Fruit fly (Drosophila melanogaster) whole organism, embryonic: ENCODE data around the gene CG8349.

Source experiments
- Atf3 ChIP-seq: fragments of 200-800 bp; sonication (Bioruptor generic); optimal IDR thresholded peaks from 3 replicates; lab custom pipeline; 2016; ENCODE audit warnings: missing biosample characterization, missing genetic modification characterization
- BtbVII ChIP-seq: fragments of 200-800 bp; sonication (Bioruptor generic); optimal IDR thresholded peaks from 3 replicates; lab custom pipeline; 2017; ENCODE audit warnings: missing biosample characterization, mild to moderate bottlenecking, missing genetic modification characterization
- CG10565 ChIP-seq: fragments of 200-800 bp; sonication (Bioruptor generic); optimal IDR thresholded peaks from 3 replicates; lab custom pipeline; 2016; ENCODE audit warnings: missing biosample characterization, mild to moderate bottlenecking, missing genetic modification characterization
- CG11085 ChIP-seq: fragments of 200-800 bp; sonication (Bioruptor generic); IDR thresholded peaks from 2 replicates; pipeline ENCODE4 v1.3.6; 2022; ENCODE audit warnings: missing biosample characterization, missing genetic modification characterization
- CG12942 ChIP-seq: fragments of 200-800 bp; sonication (Bioruptor generic); optimal IDR thresholded peaks from 3 replicates; lab custom pipeline; 2016; ENCODE audit warnings: missing biosample characterization, missing genetic modification characterization
- CG15479 ChIP-seq: fragments of 200-800 bp; sonication (Bioruptor generic); optimal IDR thresholded peaks from 3 replicates; lab custom pipeline; 2019; ENCODE audit warnings: missing biosample characterization, mild to moderate bottlenecking, missing genetic modification characterization, moderate library complexity
- CG34376 ChIP-seq: fragments of 200-800 bp; sonication (Bioruptor generic); optimal IDR thresholded peaks from 2 replicates; lab custom pipeline; 2018; ENCODE audit warnings: missing biosample characterization, mild to moderate bottlenecking, missing genetic modification characterization
- CG4360 ChIP-seq: fragments of 200-800 bp; sonication (Bioruptor generic); IDR thresholded peaks from 2 replicates; pipeline ENCODE4 v1.3.6; 2022; ENCODE audit warnings: missing biosample characterization, missing genetic modification characterization
- CG4404 ChIP-seq: fragments of 200-800 bp; sonication (Bioruptor generic); IDR thresholded peaks from 2 replicates; pipeline ENCODE4 v1.3.6; 2022; ENCODE audit warnings: missing biosample characterization, missing genetic modification characterization
- CG6175 ChIP-seq: fragments of 200-800 bp; sonication (Bioruptor generic); IDR thresholded peaks from 3 replicates; pipeline ENCODE4 v1.3.6; 2022; ENCODE audit warnings: missing biosample characterization, missing genetic modification characterization
- CG8359 ChIP-seq: fragments of 200-800 bp; sonication (Bioruptor generic); optimal IDR thresholded peaks from 2 replicates; lab custom pipeline; 2017; ENCODE audit warnings: missing biosample characterization, mild to moderate bottlenecking, missing genetic modification characterization, borderline replicate concordance
- CG8478 ChIP-seq: fragments of >200 bp; optimal IDR thresholded peaks from 2 replicates; lab custom pipeline; 2018
- CG8944 ChIP-seq: fragments of 200-800 bp; sonication (Bioruptor generic); optimal IDR thresholded peaks from 3 replicates; lab custom pipeline; 2016; ENCODE audit warnings: missing biosample characterization, missing genetic modification characterization
- CG9609 ChIP-seq: fragments of 200-800 bp; sonication (Bioruptor generic); optimal IDR thresholded peaks from 3 replicates; lab custom pipeline; 2016; ENCODE audit warnings: missing biosample characterization, missing genetic modification characterization
- Doc3 ChIP-seq: fragments of 200-800 bp; sonication (Bioruptor generic); IDR thresholded peaks from 3 replicates; pipeline ENCODE4 v1.3.6; 2022; ENCODE audit warnings: missing biosample characterization, missing genetic modification characterization; ENCODE audit not compliant: partially characterized antibody
- GATAe ChIP-seq: fragments of 200-800 bp; sonication (Bioruptor generic); conservative IDR thresholded peaks from 2 replicates; pipeline ENCODE4 v1.3.6; 2022; ENCODE audit warnings: missing biosample characterization, missing genetic modification characterization
- H15 ChIP-seq: fragments of 200-800 bp; sonication (Bioruptor generic); IDR thresholded peaks from 3 replicates; pipeline ENCODE4 v1.3.6; 2022; ENCODE audit warnings: missing biosample characterization, missing genetic modification characterization
- Hey ChIP-seq: fragments of 200-800 bp; sonication (Bioruptor generic); optimal IDR thresholded peaks from 3 replicates; lab custom pipeline; 2018; ENCODE audit warnings: missing biosample characterization, mild to moderate bottlenecking, missing genetic modification characterization
- Lpt ChIP-seq: fragments of >200 bp; optimal IDR thresholded peaks from 2 replicates; lab custom pipeline; 2018; ENCODE audit warnings: missing biosample characterization, missing genetic modification characterization
- Med ChIP-seq: fragments of 200-800 bp; sonication (Bioruptor generic); peaks from one replicate; lab custom pipeline; 2016; ENCODE audit warnings: missing biosample characterization, missing genetic modification characterization, mild to moderate bottlenecking, inconsistent platforms, moderate library complexity
- Nf-YA ChIP-seq: fragments of 200-800 bp; sonication (Bioruptor generic); IDR thresholded peaks from 2 replicates; pipeline ENCODE4 v1.3.6; 2022; ENCODE audit warnings: missing biosample characterization, missing genetic modification characterization
- Ptx1 ChIP-seq: fragments of 200-800 bp; sonication (Bioruptor generic); IDR thresholded peaks from 2 replicates; pipeline ENCODE4 v1.3.6; 2022; ENCODE audit warnings: missing biosample characterization, missing genetic modification characterization
- amos ChIP-seq: fragments of 200-800 bp; sonication (Bioruptor generic); IDR thresholded peaks from 2 replicates; pipeline ENCODE4 v1.3.6; 2022; ENCODE audit warnings: missing biosample characterization, missing genetic modification characterization; ENCODE audit not compliant: partially characterized antibody
- caup ChIP-seq: fragments of 200-800 bp; sonication (Bioruptor generic); optimal IDR thresholded peaks from 3 replicates; lab custom pipeline; 2017; ENCODE audit warnings: missing biosample characterization, mild to moderate bottlenecking, missing genetic modification characterization, moderate library complexity; ENCODE audit not compliant: severe bottlenecking
- corto ChIP-seq: fragments of 200-800 bp; sonication (Bioruptor generic); optimal IDR thresholded peaks from 2 replicates; lab custom pipeline; 2016; ENCODE audit warnings: missing biosample characterization, mild to moderate bottlenecking, missing genetic modification characterization, moderate library complexity
- eve ChIP-seq, 2 experiments: fragments of >200 bp; optimal IDR thresholded peaks; 2 replicates each; lab custom pipeline; 2017; ENCODE audit warnings: missing biosample characterization in 2 of 2, missing genetic modification characterization in 2 of 2
- eyg ChIP-seq: fragments of 200-800 bp; sonication (Bioruptor generic); optimal IDR thresholded peaks from 3 replicates; lab custom pipeline; 2016; ENCODE audit warnings: missing biosample characterization, missing genetic modification characterization
- grau ChIP-seq: fragments of 200-800 bp; optimal IDR thresholded peaks from 3 replicates; lab custom pipeline; 2019; ENCODE audit warnings: missing biosample characterization, mild to moderate bottlenecking, missing genetic modification characterization, moderate library complexity
- grn ChIP-seq: fragments of 200-800 bp; sonication (Bioruptor generic); optimal IDR thresholded peaks from 3 replicates; lab custom pipeline; 2017; ENCODE audit warnings: missing biosample characterization, missing genetic modification characterization
- gsb-n ChIP-seq: fragments of 200-800 bp; sonication (Bioruptor generic); optimal IDR thresholded peaks from 3 replicates; lab custom pipeline; 2018; ENCODE audit warnings: missing biosample characterization, mild to moderate bottlenecking, missing genetic modification characterization
- hb ChIP-seq: fragments of 200-800 bp; sonication (Bioruptor generic); IDR thresholded peaks from 3 replicates; pipeline ENCODE4 v1.3.6; 2022; ENCODE audit warnings: missing biosample characterization, missing genetic modification characterization; ENCODE audit not compliant: partially characterized antibody
- her ChIP-seq: fragments of 200-800 bp; sonication (Bioruptor generic); optimal IDR thresholded peaks from 2 replicates; lab custom pipeline; 2016; ENCODE audit warnings: missing biosample characterization, missing genetic modification characterization
- jumu ChIP-seq: fragments of 200-800 bp; sonication (Bioruptor generic); optimal IDR thresholded peaks from 3 replicates; lab custom pipeline; 2016; ENCODE audit warnings: missing biosample characterization, missing genetic modification characterization
- kni ChIP-seq: fragments of 200-800 bp; sonication (Bioruptor generic); optimal IDR thresholded peaks from 3 replicates; lab custom pipeline; 2017; ENCODE audit warnings: mild to moderate bottlenecking, missing biosample characterization, missing genetic modification reagents, missing genetic modification characterization
- lab ChIP-seq: fragments of 200-800 bp; sonication (Bioruptor generic); optimal IDR thresholded peaks from 3 replicates; lab custom pipeline; 2017; ENCODE audit warnings: missing biosample characterization, missing genetic modification characterization, mild to moderate bottlenecking, moderate library complexity, missing genetic modification reagents
- mam ChIP-seq: fragments of 200-800 bp; sonication (Bioruptor generic); optimal IDR thresholded peaks from 3 replicates; lab custom pipeline; 2016; ENCODE audit warnings: missing biosample characterization, missing genetic modification characterization
- mirr ChIP-seq: fragments of 200-800 bp; sonication (Bioruptor generic); optimal IDR thresholded peaks from 3 replicates; lab custom pipeline; 2018; ENCODE audit warnings: missing biosample characterization, mild to moderate bottlenecking, missing genetic modification characterization
- salm ChIP-seq: fragments of 200-800 bp; sonication (Bioruptor generic); optimal IDR thresholded peaks from 2 replicates; lab custom pipeline; 2018; ENCODE audit warnings: missing biosample characterization, mild to moderate bottlenecking, missing genetic modification characterization
- sna ChIP-seq: fragments of 200-800 bp; sonication (Bioruptor generic); IDR thresholded peaks from 2 replicates; pipeline ENCODE4 v1.3.6; 2022; ENCODE audit warnings: missing biosample characterization, missing genetic modification characterization; ENCODE audit not compliant: partially characterized antibody
- sob ChIP-seq: fragments of 200-800 bp; sonication (Bioruptor generic); IDR thresholded peaks from 2 replicates; pipeline ENCODE4 v1.3.6; 2022; ENCODE audit warnings: missing biosample characterization, missing genetic modification characterization
- sug ChIP-seq: fragments of 200-800 bp; optimal IDR thresholded peaks from 2 replicates; lab custom pipeline; 2019; ENCODE audit warnings: missing biosample characterization, mild to moderate bottlenecking, missing genetic modification characterization, moderate library complexity
- vvl ChIP-seq: fragments of 200-800 bp; sonication (Bioruptor generic); IDR thresholded peaks from 2 replicates; pipeline ENCODE4 v1.3.6; 2022; ENCODE audit warnings: missing biosample characterization, missing genetic modification characterization
- zf30C ChIP-seq: fragments of 200-800 bp; sonication (Bioruptor generic); optimal IDR thresholded peaks from 3 replicates; lab custom pipeline; 2018; ENCODE audit warnings: missing biosample characterization, mild to moderate bottlenecking, missing genetic modification characterization

The CG8349 gene

DNA sequence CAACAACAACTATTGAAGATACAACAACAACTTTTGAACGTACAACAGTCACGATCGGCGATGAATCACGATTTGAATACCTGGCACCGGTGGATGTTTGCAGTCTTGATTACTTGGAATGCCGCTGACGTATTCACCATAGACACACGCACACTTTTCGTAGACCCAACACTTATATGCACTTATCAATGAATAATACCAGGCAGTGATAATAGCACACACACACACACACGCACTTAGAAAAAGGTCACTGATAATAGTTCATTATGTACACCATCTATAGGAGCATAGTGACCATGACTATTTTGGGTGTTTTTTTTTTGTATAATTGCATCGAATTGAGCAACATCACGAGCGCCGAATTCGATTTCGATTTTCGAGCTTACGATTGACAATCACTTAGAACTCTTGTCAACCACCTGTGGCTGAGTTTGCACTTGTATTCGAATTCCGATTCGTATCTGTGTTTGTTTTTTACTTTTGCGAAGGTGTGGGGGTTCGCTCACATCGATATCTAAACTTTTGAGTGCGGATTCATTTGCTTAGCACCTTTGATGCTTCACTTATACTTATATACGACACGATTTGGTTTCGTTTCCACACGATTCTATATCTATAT lies 23.4 kb downstream of the CG8349 start (continued):
- TF ChIP-seq lab = peak; percentile 21
- no peak for TF ChIP-seq Doc3 (GFP tag; lab: Robert Waterston, UW)
- TF ChIP-seq zf30C = no peak
- TF ChIP-seq CG34376 = peak; percentile 42
- no peak for TF ChIP-seq eyg (GFP tag; lab: Kevin White, UChicago)
- TF ChIP-seq corto (GFP tag; lab: Kevin White, UChicago) = peak; percentile 18
- TF ChIP-seq sna (GFP tag; lab: Robert Waterston, UW) = no peak
- TF ChIP-seq Nf-YA (GFP tag; lab: Robert Waterston, UW) = no peak
- TF ChIP-seq GATAe = peak; percentile 75; the same call in 1 of the 2 replicates
- TF ChIP-seq her (GFP tag; lab: Kevin White, UChicago) = no peak
- TF ChIP-seq CG8944 (GFP tag; lab: Kevin White, UChicago) = no peak
- TF ChIP-seq amos (GFP tag; lab: Robert Waterston, UW) = no peak
- TF ChIP-seq grn (GFP tag; lab: Kevin White, UChicago) = peak; percentile 4
- TF ChIP-seq gsb-n (tag; lab: Kevin White, UChicago) = no peak
- TF ChIP-seq hb (GFP tag; lab: Robert Waterston, UW) = no peak
- no peak for TF ChIP-seq CG8478 (lab: Kevin White, UChicago)
- peak; percentile 24 for TF ChIP-seq mirr
- TF ChIP-seq Hey (tag; lab: Kevin White, UChicago) = peak; percentile 41
- no peak for TF ChIP-seq jumu (GFP tag; lab: Kevin White, UChicago)
- no peak for TF ChIP-seq H15 (GFP tag; lab: Robert Waterston, UW)
- TF ChIP-seq CG11085 (GFP tag; lab: Robert Waterston, UW) = no peak
- no peak for TF ChIP-seq caup (GFP tag; lab: Kevin White, UChicago)
- no peak for TF ChIP-seq CG6175 (GFP tag; lab: Robert Waterston, UW)
- no peak for TF ChIP-seq Lpt (GFP tag; lab: Kevin White, UChicago)
- no peak for TF ChIP-seq salm (tag; lab: Kevin White, UChicago)
- TF ChIP-seq CG12942 (GFP tag; lab: Kevin White, UChicago) = no peak
- TF ChIP-seq Atf3 (GFP tag; lab: Kevin White, UChicago) = no peak
- TF ChIP-seq sug (tag; lab: Kevin White, UChicago) = peak; percentile 12
- TF ChIP-seq BtbVII (GFP tag; lab: Kevin White, UChicago) = no peak
- no peak for TF ChIP-seq CG9609
- no peak for TF ChIP-seq CG10565 (GFP tag; lab: Kevin White, UChicago)
- no peak for TF ChIP-seq Ptx1 (GFP tag; lab: Robert Waterston, UW)
- peak; percentile 9 for TF ChIP-seq CG8359
- peak; percentile 72 for TF ChIP-seq CG4360 (GFP tag; lab: Robert Waterston, UW)
- TF ChIP-seq grau (tag; lab: Kevin White, UChicago) = no peak
- peak in 1 of 2 experiments; percentile 74 for TF ChIP-seq eve (GFP tag; optimal IDR thresholded peaks at IDR 0.05; lab: Kevin White, UChicago)
- peak; percentile 29 for TF ChIP-seq Med (GFP tag; lab: Kevin White, UChicago)
- TF ChIP-seq vvl (GFP tag; lab: Robert Waterston, UW) = no peak
- TF ChIP-seq sob = no peak
- TF ChIP-seq kni (GFP tag; lab: Kevin White, UChicago) = peak; percentile 20
- TF ChIP-seq CG15479 (GFP tag; lab: Kevin White, UChicago) = peak; percentile 24
- TF ChIP-seq mam (GFP tag; lab: Kevin White, UChicago) = no peak
- no peak for TF ChIP-seq CG4404
